5 worm cellular contexts compared by ENCODE assay signal in the genomic region with DNA sequence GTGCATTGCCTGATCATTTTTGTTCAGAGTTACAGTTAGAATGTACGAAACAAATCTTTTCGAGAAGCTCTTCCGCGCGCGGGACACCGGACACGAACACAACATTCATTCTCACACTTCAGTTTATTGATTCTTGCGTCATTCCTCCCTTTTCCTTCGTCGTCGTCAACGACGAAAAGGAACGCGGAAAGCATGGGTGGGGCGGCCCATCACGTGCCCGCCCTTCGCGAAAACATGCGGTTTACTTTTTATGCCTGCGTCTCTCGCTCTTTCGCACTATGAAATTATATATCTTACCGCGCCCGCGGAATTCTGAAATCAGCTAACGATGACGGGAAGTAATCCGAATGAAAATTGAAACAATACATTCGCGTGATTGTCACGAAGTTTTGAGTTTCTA.
TF ChIP-seq lines count a peak whose summit lies in the region.

No protein-coding gene starts in this region.

TF ChIP-seq in whole organism, L1 larva, 84 proteins besides CTCF, POLR2A, EP300 and RAD21 (continues in another document):
- no peak for TF ChIP-seq nhr-11 (tag; optimal IDR thresholded peaks at IDR 0.05; lab: Kevin White, UChicago)
- TF ChIP-seq isw-1 (GFP tag; IDR thresholded peaks at IDR 0.05; lab: Robert Waterston, UW) = peak; percentile 18; the same call in 1 of the 2 replicates
- peak; percentile 50 for TF ChIP-seq tbx-2 (tag; optimal IDR thresholded peaks at IDR 0.05; lab: Kevin White, UChicago)
- TF ChIP-seq xbp-1 (tag; optimal IDR thresholded peaks at IDR 0.05; lab: Kevin White, UChicago) = peak; percentile 12
- peak; percentile 8 for TF ChIP-seq fkh-10 (GFP tag; optimal IDR thresholded peaks at IDR 0.05; lab: Kevin White, UChicago)
- no peak for TF ChIP-seq snpc-4 (tag; optimal IDR thresholded peaks at IDR 0.05; lab: Kevin White, UChicago)
- no peak for TF ChIP-seq ces-1 (GFP tag; optimal IDR thresholded peaks at IDR 0.05; lab: Kevin White, UChicago)
- TF ChIP-seq rnt-1 (tag; optimal IDR thresholded peaks at IDR 0.05; lab: Kevin White, UChicago) = peak; percentile 68
- TF ChIP-seq lin-15B (tag; optimal IDR thresholded peaks at IDR 0.05; lab: Kevin White, UChicago) = no peak
- TF ChIP-seq zip-4 (GFP tag; optimal IDR thresholded peaks at IDR 0.05; lab: Kevin White, UChicago) = no peak
- TF ChIP-seq C04F5.9 (tag; optimal IDR thresholded peaks at IDR 0.05; lab: Kevin White, UChicago) = no peak
- no peak for TF ChIP-seq unc-130 (tag; optimal IDR thresholded peaks at IDR 0.05; lab: Kevin White, UChicago)
- TF ChIP-seq nhr-90 (tag; optimal IDR thresholded peaks at IDR 0.05; lab: Kevin White, UChicago; ENCODE audit: poor library complexity) = peak; percentile 47
- TF ChIP-seq ztf-11 (tag; optimal IDR thresholded peaks at IDR 0.05; lab: Kevin White, UChicago) = peak in 1 of 2 experiments; percentile 40
- TF ChIP-seq Y116A8C.19 (tag; optimal IDR thresholded peaks at IDR 0.05; lab: Kevin White, UChicago; ENCODE audit: borderline replicate concordance) = no peak
- no peak for TF ChIP-seq nhr-76 (tag; optimal IDR thresholded peaks at IDR 0.05; lab: Kevin White, UChicago)
- peak in 1 of 6 experiments; percentile 48 for TF ChIP-seq elt-3 (tag; optimal IDR thresholded peaks at IDR 0.05; lab: Kevin White, UChicago)

TF ChIP-seq in whole organism, L3 larva, 47 proteins besides CTCF, POLR2A, EP300 and RAD21 (continues in another document):
- TF ChIP-seq hmg-11 (tag; optimal IDR thresholded peaks at IDR 0.05; lab: Kevin White, UChicago) (peak; percentile 47), egl-5 (tag; optimal IDR thresholded peaks at IDR 0.05; lab: Kevin White, UChicago) (peak; percentile 82), lin-39 (tag; optimal IDR thresholded peaks at IDR 0.05; lab: Kevin White, UChicago) (peak; percentile 58), egl-27 (tag; optimal IDR thresholded peaks at IDR 0.05; lab: Kevin White, UChicago) (no peak), R02D3.7 (tag; optimal IDR thresholded peaks at IDR 0.05; lab: Kevin White, UChicago) (no peak), lsy-12 (tag; optimal IDR thresholded peaks at IDR 0.05; lab: Kevin White, UChicago) (peak; percentile 45), aly-2 (tag; optimal IDR thresholded peaks at IDR 0.05; lab: Kevin White, UChicago) (no peak), snpc-4 (tag; optimal IDR thresholded peaks at IDR 0.05; lab: Kevin White, UChicago) (peak; percentile 54), mml-1 (tag; optimal IDR thresholded peaks at IDR 0.05; lab: Kevin White, UChicago) (peak; percentile 49), ama-1 (optimal IDR thresholded peaks at IDR 0.05; lab: Kevin White, UChicago) (peak; percentile 90), ztf-4 (tag; optimal IDR thresholded peaks at IDR 0.05; lab: Kevin White, UChicago) (peak; percentile 39), daf-12 (tag; optimal IDR thresholded peaks at IDR 0.05; lab: Kevin White, UChicago) (no peak), eor-1 (tag; optimal IDR thresholded peaks at IDR 0.05; lab: Kevin White, UChicago) (no peak), ceh-82 (tag; optimal IDR thresholded peaks at IDR 0.05; lab: Kevin White, UChicago) (no peak), nhr-25 (tag; optimal IDR thresholded peaks at IDR 0.05; lab: Kevin White, UChicago) (peak; percentile 13), elt-2 (tag; optimal IDR thresholded peaks at IDR 0.05; lab: Kevin White, UChicago) (peak; percentile 33), ceh-16 (tag; optimal IDR thresholded peaks at IDR 0.05; lab: Kevin White, UChicago) (no peak), ceh-9 (tag; optimal IDR thresholded peaks at IDR 0.05; lab: Kevin White, UChicago) (no peak)

TF ChIP-seq in whole organism, early embryonic, 17 proteins besides CTCF, POLR2A, EP300 and RAD21:
- TF ChIP-seq sea-1 (GFP tag; conservative IDR thresholded peaks at IDR 0.05; lab: Robert Waterston, UW) (no peak), flt-1 (GFP tag; IDR thresholded peaks at IDR 0.05; lab: Robert Waterston, UW) (no peak), F13C5.2 (tag; optimal IDR thresholded peaks at IDR 0.05; lab: Kevin White, UChicago) (peak; percentile 4), B0310.2 (tag; optimal IDR thresholded peaks at IDR 0.05; lab: Kevin White, UChicago) (no peak), hmg-4 (GFP tag; optimal IDR thresholded peaks at IDR 0.05; lab: Kevin White, UChicago) (peak; percentile 37), hmbx-1 (tag; optimal IDR thresholded peaks at IDR 0.05; lab: Kevin White, UChicago) (no peak), pes-1 (GFP tag; IDR thresholded peaks at IDR 0.05; lab: Robert Waterston, UW) (no peak)

TF ChIP-seq in whole organism, midembryonic, 9 proteins besides CTCF, POLR2A, EP300 and RAD21:
- TF ChIP-seq cog-1 (tag; optimal IDR thresholded peaks at IDR 0.05; lab: Kevin White, UChicago) (peak; percentile 13), T22C8.4 (GFP tag; IDR thresholded peaks at IDR 0.05; lab: Robert Waterston, UW) (0 out of 2 replicates have a peak, but pooled peaks have one; percentile 26), tab-1 (GFP tag; IDR thresholded peaks at IDR 0.05; lab: Robert Waterston, UW) (no peak)

TF ChIP-seq in whole organism, young adult, 124 proteins besides CTCF, POLR2A, EP300 and RAD21 (continues in another document):
- TF ChIP-seq F57A8.1 (GFP tag; optimal IDR thresholded peaks at IDR 0.05; lab: Kevin White, UChicago) = no peak
- TF ChIP-seq F23B12.7 (tag; optimal IDR thresholded peaks at IDR 0.05; lab: Kevin White, UChicago; ENCODE audit: insufficient read depth) = peak; percentile 0
- TF ChIP-seq F37B4.10 (GFP tag; IDR thresholded peaks at IDR 0.05; lab: Robert Waterston, UW) = no peak
- no peak for TF ChIP-seq akir-1 (GFP tag; optimal IDR thresholded peaks at IDR 0.05; lab: Kevin White, UChicago)
- TF ChIP-seq T26A5.8 (tag; optimal IDR thresholded peaks at IDR 0.05; lab: Kevin White, UChicago) = no peak
- no peak for TF ChIP-seq T07F8.4 (tag; optimal IDR thresholded peaks at IDR 0.05; lab: Kevin White, UChicago)
- TF ChIP-seq chd-7 (tag; optimal IDR thresholded peaks at IDR 0.05; lab: Kevin White, UChicago) = peak; percentile 1
- TF ChIP-seq egl-44 (GFP tag; IDR thresholded peaks at IDR 0.05; lab: Robert Waterston, UW) = no peak
- TF ChIP-seq Y95B8A.8 (GFP tag; IDR thresholded peaks at IDR 0.05; lab: Robert Waterston, UW) = no peak; the same call in 1 of the 2 replicates
- peak; percentile 63 for TF ChIP-seq madf-8 (GFP tag; conservative IDR thresholded peaks at IDR 0.05; lab: Robert Waterston, UW)
- no peak for TF ChIP-seq Y79H2A.3 (GFP tag; conservative IDR thresholded peaks at IDR 0.05; lab: Robert Waterston, UW)
- no peak for TF ChIP-seq rpc-1 (optimal IDR thresholded peaks at IDR 0.05; lab: Kevin White, UChicago)
- TF ChIP-seq rpc-1 (tag; optimal IDR thresholded peaks at IDR 0.05; lab: Kevin White, UChicago) = no peak
- TF ChIP-seq ztf-26 (tag; optimal IDR thresholded peaks at IDR 0.05; lab: Kevin White, UChicago) = peak; percentile 27
- peak; percentile 70 for TF ChIP-seq attf-5 (GFP tag; optimal IDR thresholded peaks at IDR 0.05; lab: Kevin White, UChicago)
- peak; percentile 28 for TF ChIP-seq somi-1 (GFP tag; optimal IDR thresholded peaks at IDR 0.05; lab: Kevin White, UChicago)
- peak; percentile 67; the same call in 1 of the 2 replicates for TF ChIP-seq zfh-2 (GFP tag; conservative IDR thresholded peaks at IDR 0.05; lab: Robert Waterston, UW)
- peak; percentile 15; the same call in 1 of the 2 replicates for TF ChIP-seq F33H1.4 (GFP tag; IDR thresholded peaks at IDR 0.05; lab: Robert Waterston, UW)
- TF ChIP-seq tlf-1 (GFP tag; optimal IDR thresholded peaks at IDR 0.05; lab: Kevin White, UChicago) = peak; percentile 45
- TF ChIP-seq lin-35 (GFP tag; optimal IDR thresholded peaks at IDR 0.05; lab: Kevin White, UChicago) = no peak
- TF ChIP-seq hmg-1.2 (GFP tag; IDR thresholded peaks at IDR 0.05; lab: Robert Waterston, UW) = peak; percentile 72
- TF ChIP-seq pbrm-1 (GFP tag; IDR thresholded peaks at IDR 0.05; lab: Robert Waterston, UW) = 0 out of 2 replicates have a peak, but pooled peaks have one; percentile 32
- peak; percentile 48 for TF ChIP-seq lin-40 (tag; optimal IDR thresholded peaks at IDR 0.05; lab: Kevin White, UChicago)
- no peak for TF ChIP-seq D2030.7 (GFP tag; IDR thresholded peaks at IDR 0.05; lab: Robert Waterston, UW)
- peak; percentile 33; the same call in 1 of the 2 replicates for TF ChIP-seq rcor-1 (GFP tag; IDR thresholded peaks at IDR 0.05; lab: Robert Waterston, UW)
- no peak for TF ChIP-seq madf-10 (tag; optimal IDR thresholded peaks at IDR 0.05; lab: Kevin White, UChicago)
- TF ChIP-seq nhr-80 (tag; optimal IDR thresholded peaks at IDR 0.05; lab: Kevin White, UChicago) = peak; percentile 1
- no peak for TF ChIP-seq F55B11.4 (tag; optimal IDR thresholded peaks at IDR 0.05; lab: Kevin White, UChicago; ENCODE audit: borderline replicate concordance, insufficient read depth)
- TF ChIP-seq bed-1 (GFP tag; IDR thresholded peaks at IDR 0.05; lab: Robert Waterston, UW) = no peak
- TF ChIP-seq cebp-1 (GFP tag; IDR thresholded peaks at IDR 0.05; lab: Robert Waterston, UW) = no peak
- TF ChIP-seq cebp-1 (tag; optimal IDR thresholded peaks at IDR 0.05; lab: Kevin White, UChicago) = peak; percentile 74
- TF ChIP-seq ztf-25 (GFP tag; IDR thresholded peaks at IDR 0.05; lab: Robert Waterston, UW) = no peak
- no peak for TF ChIP-seq snpc-1.1 (tag; optimal IDR thresholded peaks at IDR 0.05; lab: Kevin White, UChicago; ENCODE audit: insufficient read depth)
- TF ChIP-seq him-1 (tag; optimal IDR thresholded peaks at IDR 0.05; lab: Kevin White, UChicago) = no peak
- no peak for TF ChIP-seq snpc-3.4 (tag; optimal IDR thresholded peaks at IDR 0.05; lab: Kevin White, UChicago)
- peak; percentile 35; the same call in 1 of the 2 replicates for TF ChIP-seq lir-1 (GFP tag; conservative IDR thresholded peaks at IDR 0.05; lab: Robert Waterston, UW)
- TF ChIP-seq hsf-1 (GFP tag; IDR thresholded peaks at IDR 0.05; lab: Robert Waterston, UW) = peak; percentile 66
- TF ChIP-seq aptf-3 (GFP tag; IDR thresholded peaks at IDR 0.05; lab: Robert Waterston, UW) = no peak
- TF ChIP-seq B0336.3 (GFP tag; IDR thresholded peaks at IDR 0.05; lab: Robert Waterston, UW) = 0 out of 2 replicates have a peak, but pooled peaks have one; percentile 44
- peak; percentile 67 for TF ChIP-seq xnd-1 (tag; optimal IDR thresholded peaks at IDR 0.05; lab: Kevin White, UChicago)
- no peak for TF ChIP-seq nhr-27 (tag; optimal IDR thresholded peaks at IDR 0.05; lab: Kevin White, UChicago)
- no peak for TF ChIP-seq let-526 (GFP tag; IDR thresholded peaks at IDR 0.05; lab: Robert Waterston, UW)
- TF ChIP-seq attf-3 (GFP tag; conservative IDR thresholded peaks at IDR 0.05; lab: Robert Waterston, UW) = no peak
- no peak for TF ChIP-seq sdz-38 (tag; optimal IDR thresholded peaks at IDR 0.05; lab: Kevin White, UChicago)
- TF ChIP-seq cebp-2 (GFP tag; IDR thresholded peaks at IDR 0.05; lab: Robert Waterston, UW) = no peak
- peak; percentile 16 for TF ChIP-seq lin-54 (GFP tag; optimal IDR thresholded peaks at IDR 0.05; lab: Kevin White, UChicago)
